Worm (Caenorhabditis elegans) whole organism, L4/young adult: ENCODE measurements around the gene C18H7.6.

Experiments used
- dao-5 ChIP-seq: sonication (generic microtip); optimal IDR thresholded peaks from 2 replicates; lab custom pipeline; 2016; ENCODE audit warnings: missing genotype, missing genetic modification characterization, moderate library complexity, missing compliant biosample characterization
- him-1 ChIP-seq: sonication (generic microtip); optimal IDR thresholded peaks from 2 replicates; lab custom pipeline; 2016; ENCODE audit warnings: missing genotype, missing genetic modification reagents, missing genetic modification characterization, missing compliant biosample characterization

ce11 chrIV:604144-604543, 11.9 kb upstream of the C18H7.6 start, which contains the start of gene col-102:
- TF ChIP-seq dao-5 (tag; lab: Kevin White, UChicago), result no peak
- no peak for TF ChIP-seq him-1 (tag; lab: Kevin White, UChicago)
